Fruit fly (Drosophila melanogaster) S2 (cell line): Measurements from ENCODE around the gene CG15877.

Source experiments
- CG8478 ChIP-seq: fragments of >200 bp; optimal IDR thresholded peaks from 2 replicates; lab custom pipeline; 2018
- CTCF ChIP-seq, 2 experiments: fragments of >200 bp; optimal IDR thresholded peaks; 2 replicates each; lab custom pipeline; 2018

DNA sequence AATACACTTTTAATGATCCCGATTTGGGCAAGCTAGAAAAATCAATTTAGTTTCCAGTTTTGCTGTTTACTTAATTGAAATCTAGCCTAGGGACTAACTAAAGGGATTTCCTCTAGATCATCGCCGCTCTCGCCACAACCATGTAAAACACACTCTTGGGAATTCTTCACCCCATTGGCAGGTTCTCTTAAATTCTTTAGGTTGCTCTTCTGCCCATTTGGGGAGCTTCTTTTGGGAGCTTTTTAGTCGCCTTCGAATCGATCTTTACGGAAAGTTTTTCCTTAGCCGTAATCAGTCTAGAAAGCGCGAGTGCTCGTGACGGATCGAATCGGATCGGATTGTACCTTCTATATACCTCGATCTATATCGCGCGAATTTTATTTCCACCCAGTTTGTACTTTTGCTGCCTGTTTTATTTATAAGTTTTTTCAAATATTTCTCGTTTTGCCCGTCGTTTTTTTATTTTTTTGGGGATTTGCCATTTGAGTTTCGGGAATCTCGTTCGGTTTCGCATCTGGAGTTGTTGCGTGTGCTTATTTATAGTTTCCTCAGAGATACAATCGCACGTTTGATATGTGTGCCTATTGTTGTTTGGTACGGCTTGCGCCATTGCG lies 23.0 kb upstream of the CG15877 start:
- TF ChIP-seq CG8478 (lab: Kevin White, UChicago) (no peak), CTCF (optimal IDR thresholded peaks at IDR 0.05; lab: Kevin White, UChicago) (no peak)
